Worm (Caenorhabditis elegans): ENCODE data around the gene str-136.

DNA sequence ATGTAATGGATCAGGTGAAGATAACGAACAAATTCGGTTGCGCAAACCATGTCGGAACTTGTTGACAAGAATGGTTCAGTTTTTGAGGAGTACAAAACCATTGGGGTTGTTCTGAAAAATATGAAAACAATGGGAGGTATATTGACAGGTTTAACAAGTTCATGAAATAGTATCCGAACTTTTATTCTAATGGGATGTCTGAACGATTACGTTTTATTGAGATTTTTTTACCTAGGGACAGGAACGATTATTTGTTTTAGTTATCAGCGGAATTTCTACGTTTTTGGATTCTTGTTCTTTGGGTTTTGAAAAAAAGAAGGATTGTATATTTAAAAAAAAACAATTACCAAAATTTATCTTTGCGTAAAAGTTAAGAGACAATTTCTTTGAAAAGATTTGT is 2.0 kb upstream of the str-136 start, which contains the start of gene str-135:
- TF ChIP-seq lin-39 (tag; optimal IDR thresholded peaks at IDR 0.05) (no peak), gmeb-1 (tag; optimal IDR thresholded peaks at IDR 0.05) (no peak), ceh-82 (tag; optimal IDR thresholded peaks at IDR 0.05) (no peak), lsy-2 (tag; optimal IDR thresholded peaks at IDR 0.05) (no peak), elt-3 (tag; optimal IDR thresholded peaks at IDR 0.05) (no peak), unc-55 (GFP tag; optimal IDR thresholded peaks at IDR 0.05) (no peak), lin-13 (GFP tag; optimal IDR thresholded peaks at IDR 0.05) (no peak), ama-1 (optimal IDR thresholded peaks at IDR 0.05) (no peak), mdl-1 (tag; optimal IDR thresholded peaks at IDR 0.05) (no peak)

Measured in whole organism, L2 larva.